Worm (Caenorhabditis elegans): ENCODE data around the gene npp-19.

DNA sequence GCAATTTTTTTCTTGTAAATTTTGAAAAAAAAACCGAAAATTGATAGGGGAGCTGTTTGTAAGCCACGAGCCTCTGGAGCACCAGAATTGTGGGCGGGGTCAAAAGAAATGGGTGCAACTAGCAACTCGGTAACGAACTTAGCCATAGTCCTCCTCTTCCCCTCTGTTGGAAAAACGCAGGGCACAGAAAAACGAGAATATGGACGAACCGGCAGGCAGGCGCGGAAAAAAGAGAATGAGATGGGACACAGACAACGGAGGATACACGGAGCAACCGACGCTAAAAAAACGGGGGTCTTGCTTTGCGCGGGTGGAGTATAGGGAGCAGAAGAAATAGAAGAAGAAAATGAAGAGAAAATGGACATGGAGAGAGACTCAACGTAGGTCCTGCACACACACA, 36.6 kb downstream of the npp-19 start:
- TF ChIP-seq sox-4 (tag; optimal IDR thresholded peaks at IDR 0.05): no peak
- no peak for TF ChIP-seq pag-3 (tag; optimal IDR thresholded peaks at IDR 0.05; ENCODE audit: borderline replicate concordance)
- no peak for TF ChIP-seq hlh-6 (tag; optimal IDR thresholded peaks at IDR 0.05)
- no peak for TF ChIP-seq ama-1 (optimal IDR thresholded peaks at IDR 0.05)
- TF ChIP-seq lin-11 (tag; optimal IDR thresholded peaks at IDR 0.05): no peak
- TF ChIP-seq pax-1 (tag; optimal IDR thresholded peaks at IDR 0.05): no peak
- TF ChIP-seq dve-1 (tag; optimal IDR thresholded peaks at IDR 0.05): no peak
- no peak for TF ChIP-seq syd-9 (tag; optimal IDR thresholded peaks at IDR 0.05)
- no peak for TF ChIP-seq gmeb-2 (tag; optimal IDR thresholded peaks at IDR 0.05)
- no peak for TF ChIP-seq dmd-4 (tag; optimal IDR thresholded peaks at IDR 0.05; ENCODE audit: borderline replicate concordance)
- TF ChIP-seq pha-4 (tag; optimal IDR thresholded peaks at IDR 0.05): no peak
- TF ChIP-seq nhr-232 (tag; optimal IDR thresholded peaks at IDR 0.05): no peak
- TF ChIP-seq tbx-2 (tag; optimal IDR thresholded peaks at IDR 0.05): peak; percentile 3
- TF ChIP-seq ceh-9 (tag; optimal IDR thresholded peaks at IDR 0.05): no peak
